Fruit fly (Drosophila melanogaster) whole organism, embryonic: ENCODE results near the gene TRAM.

ENCODE experiments used
- ATbp ChIP-seq: fragments of 200-800 bp; sonication (Bioruptor generic); optimal IDR thresholded peaks from 2 replicates; lab custom pipeline; 2017; ENCODE audit warnings: missing biosample characterization, mild to moderate bottlenecking, missing genetic modification characterization, missing genetic modification reagents
- Aef1 ChIP-seq: fragments of 200-800 bp; sonication (Bioruptor generic); IDR thresholded peaks from 3 replicates; pipeline ENCODE4 v1.3.6; 2022; ENCODE audit warnings: missing biosample characterization, missing genetic modification characterization
- BEAF-32 ChIP-seq: fragments of 200-800 bp; sonication (Bioruptor generic); optimal IDR thresholded peaks from 3 replicates; lab custom pipeline; 2017; ENCODE audit warnings: missing biosample characterization, missing genetic modification characterization, mild to moderate bottlenecking, moderate library complexity, missing genetic modification reagents
- Bgb ChIP-seq: fragments of 200-800 bp; sonication (Bioruptor generic); IDR thresholded peaks from 2 replicates; pipeline ENCODE4 v1.3.6; 2022; ENCODE audit warnings: missing biosample characterization, missing genetic modification characterization; ENCODE audit not compliant: partially characterized antibody
- CG10366 ChIP-seq: fragments of 200-800 bp; sonication (Bioruptor generic); IDR thresholded peaks from 2 replicates; pipeline ENCODE4 v1.3.6; 2022; ENCODE audit warnings: missing biosample characterization, missing genetic modification characterization
- CG12155 ChIP-seq: fragments of 200-800 bp; sonication (Bioruptor generic); optimal IDR thresholded peaks from 3 replicates; lab custom pipeline; 2016; ENCODE audit warnings: missing biosample characterization, missing genetic modification characterization
- CG15514 ChIP-seq: fragments of 200-800 bp; sonication (Bioruptor generic); optimal IDR thresholded peaks from 3 replicates; lab custom pipeline; 2017; ENCODE audit warnings: missing biosample characterization, missing genetic modification characterization, mild to moderate bottlenecking, moderate library complexity, missing genetic modification reagents
- CG1603 ChIP-seq: fragments of 200-800 bp; sonication (Bioruptor generic); optimal IDR thresholded peaks from 2 replicates; lab custom pipeline; 2019; ENCODE audit warnings: missing biosample characterization, mild to moderate bottlenecking, missing genetic modification characterization, moderate library complexity
- CG16863 ChIP-seq: fragments of 200-800 bp; sonication (Bioruptor generic); optimal IDR thresholded peaks from 3 replicates; lab custom pipeline; 2016; ENCODE audit warnings: missing biosample characterization, missing genetic modification characterization
- CG17186 ChIP-seq: fragments of 200-800 bp; sonication (Bioruptor generic); optimal IDR thresholded peaks from 3 replicates; lab custom pipeline; 2017; ENCODE audit warnings: missing biosample characterization, missing genetic modification reagents, missing genetic modification characterization
- CG2129 ChIP-seq: fragments of 200-800 bp; sonication (Bioruptor generic); IDR thresholded peaks from 2 replicates; pipeline ENCODE4 v1.3.6; 2022; ENCODE audit warnings: missing biosample characterization, missing genetic modification characterization; ENCODE audit not compliant: partially characterized antibody
- CG31388 ChIP-seq: fragments of 200-800 bp; sonication (Bioruptor generic); optimal IDR thresholded peaks from 2 replicates; lab custom pipeline; 2016; ENCODE audit warnings: missing biosample characterization, missing genetic modification characterization
- CG4328 ChIP-seq: fragments of 200-800 bp; sonication (Bioruptor generic); optimal IDR thresholded peaks from 3 replicates; lab custom pipeline; 2017; ENCODE audit warnings: missing biosample characterization, missing genetic modification reagents, missing genetic modification characterization
- CG4404 ChIP-seq: fragments of 200-800 bp; sonication (Bioruptor generic); IDR thresholded peaks from 2 replicates; pipeline ENCODE4 v1.3.6; 2022; ENCODE audit warnings: missing biosample characterization, missing genetic modification characterization
- CG6791 ChIP-seq: fragments of 200-800 bp; sonication (Bioruptor generic); IDR thresholded peaks from 3 replicates; pipeline ENCODE4 v1.3.6; 2022; ENCODE audit warnings: missing biosample characterization, missing genetic modification characterization; ENCODE audit not compliant: partially characterized antibody
- CG9797 ChIP-seq: fragments of 200-800 bp; sonication (Bioruptor generic); optimal IDR thresholded peaks from 3 replicates; lab custom pipeline; 2018; ENCODE audit warnings: missing biosample characterization, mild to moderate bottlenecking, missing genetic modification characterization
- CoRest ChIP-seq: fragments of 200-800 bp; sonication (Bioruptor generic); optimal IDR thresholded peaks from 3 replicates; lab custom pipeline; 2018; ENCODE audit warnings: missing biosample characterization, mild to moderate bottlenecking, missing genetic modification characterization, moderate library complexity
- Dp ChIP-seq: fragments of 200-800 bp; sonication (Bioruptor generic); optimal IDR thresholded peaks from 2 replicates; lab custom pipeline; 2018; ENCODE audit warnings: missing biosample characterization, mild to moderate bottlenecking, missing genetic modification characterization, moderate library complexity
- Dref ChIP-seq: fragments of 200-800 bp; sonication (Bioruptor generic); IDR thresholded peaks from 2 replicates; pipeline ENCODE4 v1.3.6; 2022; ENCODE audit warnings: missing biosample characterization, missing genetic modification characterization
- E2f2 ChIP-seq: fragments of 200-800 bp; sonication (Bioruptor generic); IDR thresholded peaks from 2 replicates; pipeline ENCODE4 v1.3.6; 2022; ENCODE audit warnings: missing biosample characterization, missing genetic modification characterization
- Fer3 ChIP-seq: fragments of 200-800 bp; sonication (Bioruptor generic); optimal IDR thresholded peaks from 2 replicates; lab custom pipeline; 2018; ENCODE audit warnings: missing biosample characterization, mild to moderate bottlenecking, missing genetic modification characterization, moderate library complexity
- HLH4C ChIP-seq: fragments of 200-800 bp; sonication (Bioruptor generic); IDR thresholded peaks from 3 replicates; pipeline ENCODE4 v1.3.6; 2022; ENCODE audit warnings: missing biosample characterization, missing genetic modification characterization; ENCODE audit not compliant: partially characterized antibody
- HmgZ ChIP-seq: fragments of 200-800 bp; sonication (Bioruptor generic); optimal IDR thresholded peaks from 2 replicates; lab custom pipeline; 2018; ENCODE audit warnings: missing biosample characterization, mild to moderate bottlenecking, missing genetic modification characterization
- MBD-R2 ChIP-seq: fragments of 200-800 bp; sonication (Bioruptor generic); IDR thresholded peaks from 2 replicates; pipeline ENCODE4 v1.3.6; 2022; ENCODE audit warnings: missing biosample characterization, missing genetic modification characterization
- Mes4 ChIP-seq: fragments of 200-800 bp; sonication (Bioruptor generic); optimal IDR thresholded peaks from 2 replicates; lab custom pipeline; 2016; ENCODE audit warnings: missing biosample characterization, missing genetic modification characterization
- Myb ChIP-seq: fragments of 200-800 bp; sonication (Bioruptor generic); optimal IDR thresholded peaks from 2 replicates; lab custom pipeline; 2016; ENCODE audit warnings: missing biosample characterization, missing genetic modification characterization
- Neu2 ChIP-seq: fragments of 200-800 bp; sonication (Bioruptor generic); optimal IDR thresholded peaks from 3 replicates; lab custom pipeline; 2016; ENCODE audit warnings: missing biosample characterization, missing genetic modification characterization, borderline replicate concordance
- Sin3A ChIP-seq: fragments of >200 bp; optimal IDR thresholded peaks from 2 replicates; lab custom pipeline; 2018
- YL-1 ChIP-seq: fragments of 200-800 bp; sonication (Bioruptor generic); optimal IDR thresholded peaks from 3 replicates; lab custom pipeline; 2017; ENCODE audit warnings: missing biosample characterization, mild to moderate bottlenecking, missing genetic modification characterization
- bowl ChIP-seq: fragments of 200-800 bp; sonication (Bioruptor generic); IDR thresholded peaks from 2 replicates; pipeline ENCODE4 v1.3.6; 2022; ENCODE audit warnings: missing biosample characterization, missing genetic modification characterization
- bsh ChIP-seq, 2 experiments: fragments of 200-800 bp; sonication (Bioruptor generic); optimal IDR thresholded peaks; 2 replicates each; lab custom pipeline; 2017 to 2018; ENCODE audit warnings: mild to moderate bottlenecking in 2 of 2, missing biosample characterization in 2 of 2, missing genetic modification characterization in 2 of 2, moderate library complexity in 1 of 2
- cg ChIP-seq: fragments of 200-800 bp; sonication (Bioruptor generic); optimal IDR thresholded peaks from 3 replicates; lab custom pipeline; 2019; ENCODE audit warnings: missing biosample characterization, mild to moderate bottlenecking, missing genetic modification characterization, moderate library complexity
- dan ChIP-seq: fragments of 200-800 bp; sonication (Bioruptor generic); IDR thresholded peaks from 2 replicates; pipeline ENCODE4 v1.3.6; 2022; ENCODE audit warnings: missing biosample characterization, missing genetic modification characterization
- dati ChIP-seq: fragments of 200-800 bp; sonication (Bioruptor generic); IDR thresholded peaks from 2 replicates; pipeline ENCODE4 v1.3.6; 2022; ENCODE audit warnings: missing biosample characterization, missing genetic modification characterization
- emc ChIP-seq: fragments of 200-800 bp; sonication (Bioruptor generic); optimal IDR thresholded peaks from 2 replicates; lab custom pipeline; 2016; ENCODE audit warnings: missing biosample characterization, missing genetic modification characterization
- fd96Cb ChIP-seq: fragments of 200-800 bp; sonication (Bioruptor generic); optimal IDR thresholded peaks from 2 replicates; lab custom pipeline; 2018; ENCODE audit warnings: missing biosample characterization, mild to moderate bottlenecking, missing genetic modification characterization, moderate library complexity
- gfzf ChIP-seq: fragments of 200-800 bp; sonication (Bioruptor generic); optimal IDR thresholded peaks from 2 replicates; lab custom pipeline; 2016; ENCODE audit warnings: missing biosample characterization, mild to moderate bottlenecking, missing genetic modification characterization, moderate library complexity
- gt ChIP-seq: fragments of 200-800 bp; sonication (Bioruptor generic); IDR thresholded peaks from 2 replicates; pipeline ENCODE4 v1.3.6; 2022; ENCODE audit warnings: missing biosample characterization, missing genetic modification characterization
- mirr ChIP-seq: fragments of 200-800 bp; sonication (Bioruptor generic); optimal IDR thresholded peaks from 3 replicates; lab custom pipeline; 2018; ENCODE audit warnings: missing biosample characterization, mild to moderate bottlenecking, missing genetic modification characterization
- nom ChIP-seq: fragments of 200-800 bp; sonication (Bioruptor generic); optimal IDR thresholded peaks from 2 replicates; lab custom pipeline; 2017; ENCODE audit warnings: missing biosample characterization, missing genetic modification characterization, mild to moderate bottlenecking, moderate library complexity, missing genetic modification reagents
- pzg ChIP-seq: fragments of 200-800 bp; sonication (Bioruptor generic); optimal IDR thresholded peaks from 3 replicates; lab custom pipeline; 2018; ENCODE audit warnings: missing biosample characterization, mild to moderate bottlenecking, missing genetic modification characterization, moderate library complexity
- sens ChIP-seq: fragments of 200-800 bp; sonication (Bioruptor generic); peaks from one replicate; lab custom pipeline; 2016; ENCODE audit warnings: missing biosample characterization, missing genetic modification characterization
- slp2 ChIP-seq: fragments of 200-800 bp; sonication (Bioruptor generic); optimal IDR thresholded peaks from 2 replicates; lab custom pipeline; 2016; ENCODE audit warnings: missing biosample characterization, missing genetic modification characterization
- twi ChIP-seq: fragments of 200-800 bp; optimal IDR thresholded peaks from 2 replicates; lab custom pipeline; 2019; ENCODE audit warnings: missing biosample characterization, mild to moderate bottlenecking, missing genetic modification characterization, moderate library complexity
- zfh1 ChIP-seq: fragments of 200-800 bp; sonication (Bioruptor generic); IDR thresholded peaks from 3 replicates; pipeline ENCODE4 v1.3.6; 2022; ENCODE audit warnings: missing biosample characterization, missing genetic modification characterization
- zfh2 ChIP-seq: fragments of 200-800 bp; sonication (Bioruptor generic); optimal IDR thresholded peaks from 2 replicates; lab custom pipeline; 2016; ENCODE audit warnings: missing biosample characterization, missing genetic modification characterization

The TRAM gene

DNA sequence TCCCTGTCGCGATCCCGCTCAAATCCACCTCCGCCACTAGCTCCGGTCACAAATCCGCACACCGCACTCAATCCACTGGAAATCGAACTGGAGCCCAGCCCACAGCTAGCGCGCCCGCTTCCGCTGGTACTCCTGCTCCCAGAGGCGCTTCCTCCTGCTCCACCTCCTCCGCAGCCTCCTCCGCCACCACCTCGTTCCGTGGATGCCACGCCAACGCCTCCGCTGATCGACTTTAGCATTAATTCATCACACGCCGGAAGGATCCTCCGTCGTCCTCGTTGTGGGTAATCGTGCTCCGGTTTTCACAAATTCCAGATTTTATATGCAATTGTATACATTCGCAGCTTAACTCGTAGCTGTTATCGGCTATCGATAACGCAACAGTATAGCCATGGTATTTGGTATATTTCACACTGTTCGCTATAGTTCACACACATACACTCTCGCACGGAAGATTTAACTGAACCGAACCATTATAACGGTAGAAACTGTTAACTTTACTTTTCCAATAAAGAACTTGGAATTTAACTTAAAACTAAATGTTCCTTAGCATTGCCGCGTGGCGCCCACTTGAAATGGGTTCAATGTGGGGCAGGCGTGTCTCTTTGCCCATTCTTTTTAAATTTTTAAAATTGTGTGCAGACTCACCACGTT, 7.7 kb upstream of the TRAM start, which contains the start of gene Lztr1 (continued):
- no peak for TF ChIP-seq CG2129 (GFP tag; lab: Robert Waterston, UW)
- TF ChIP-seq CG4328 (GFP tag; lab: Kevin White, UChicago), result no peak
- no peak for TF ChIP-seq slp2 (GFP tag; lab: Kevin White, UChicago)
- TF ChIP-seq ATbp (GFP tag; lab: Kevin White, UChicago), result no peak
- no peak for TF ChIP-seq bsh (GFP tag; optimal IDR thresholded peaks at IDR 0.05; lab: Kevin White, UChicago)
- no peak for TF ChIP-seq bowl (GFP tag; lab: Robert Waterston, UW)
- no peak for TF ChIP-seq CG4404 (GFP tag; lab: Robert Waterston, UW)
- TF ChIP-seq emc (GFP tag; lab: Kevin White, UChicago), result no peak
- TF ChIP-seq mirr (GFP tag; lab: Kevin White, UChicago), result no peak
- no peak for TF ChIP-seq twi (tag; lab: Kevin White, UChicago)
- TF ChIP-seq HLH4C, result peak; percentile 41; the same call in 1 of the 3 replicates
- TF ChIP-seq CG15514 (GFP tag; lab: Kevin White, UChicago), result peak; percentile 95
- no peak for TF ChIP-seq CG31388 (GFP tag; lab: Kevin White, UChicago)
- TF ChIP-seq CG6791, result no peak
- no peak for TF ChIP-seq dati (GFP tag; lab: Robert Waterston, UW)
- TF ChIP-seq dan, result no peak
- no peak for TF ChIP-seq fd96Cb
- no peak for TF ChIP-seq CG16863 (GFP tag; lab: Kevin White, UChicago)
- TF ChIP-seq cg (GFP tag; lab: Kevin White, UChicago), result peak; percentile 52
- TF ChIP-seq gt (GFP tag; lab: Robert Waterston, UW), result no peak

DNA sequence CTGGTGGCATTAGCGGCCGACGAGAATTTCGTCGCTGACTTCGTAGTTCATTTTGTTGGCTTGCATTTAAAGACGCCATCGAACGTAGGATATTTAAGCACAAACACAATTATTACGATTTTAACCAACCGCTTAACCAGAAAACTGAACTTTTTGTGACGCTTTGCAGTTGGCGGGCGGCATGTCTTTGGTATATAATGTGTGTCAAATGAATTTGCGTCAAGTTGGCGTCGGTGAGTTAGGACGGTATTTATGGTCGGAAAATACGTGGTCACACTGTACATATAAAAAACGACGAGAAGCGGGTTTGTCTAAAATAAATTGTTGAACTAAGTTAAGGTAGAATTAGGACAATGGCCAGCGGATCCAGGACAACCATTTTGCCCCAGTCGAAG, 7.2 kb upstream of the TRAM start, which contains the start of the genes CG43867 and MED22:
CG43867 (minus strand) TSS at position 113 of the 395 bp plus-strand sequence.
MED22 (plus strand) TSS at position 277 of the 395 bp plus-strand sequence.
- no peak for TF ChIP-seq Neu2 (GFP tag; lab: Kevin White, UChicago)
- peak; percentile 32 for TF ChIP-seq cg (GFP tag; lab: Kevin White, UChicago)
- TF ChIP-seq BEAF-32 (GFP tag; lab: Kevin White, UChicago), result peak; percentile 39
- TF ChIP-seq zfh1 (GFP tag; lab: Robert Waterston, UW), result no peak
- TF ChIP-seq CG10366 (GFP tag; lab: Robert Waterston, UW), result no peak
- peak; percentile 39 for TF ChIP-seq CoRest (tag; lab: Kevin White, UChicago)
- TF ChIP-seq sens (GFP tag; lab: Kevin White, UChicago), result no peak
- TF ChIP-seq Dref (GFP tag; lab: Robert Waterston, UW), result peak; percentile 49
- TF ChIP-seq MBD-R2, result peak; percentile 39; the same call in 1 of the 2 replicates
- TF ChIP-seq E2f2 (GFP tag; lab: Robert Waterston, UW), result peak; percentile 61
- no peak for TF ChIP-seq Mes4 (GFP tag; lab: Kevin White, UChicago)
- peak; percentile 79 for TF ChIP-seq gfzf (GFP tag; lab: Kevin White, UChicago)
- TF ChIP-seq CG17186 (GFP tag; lab: Kevin White, UChicago), result peak; percentile 1
- peak; percentile 75 for TF ChIP-seq CG1603 (tag; lab: Kevin White, UChicago)
- TF ChIP-seq CG9797 (GFP tag; lab: Kevin White, UChicago), result peak; percentile 62
- TF ChIP-seq CG15514 (GFP tag; lab: Kevin White, UChicago), result no peak
- peak; percentile 40 for TF ChIP-seq Sin3A
- TF ChIP-seq nom (GFP tag; lab: Kevin White, UChicago), result no peak
- no peak for TF ChIP-seq Bgb (GFP tag; lab: Robert Waterston, UW)
- TF ChIP-seq Aef1 (GFP tag; lab: Robert Waterston, UW), result no peak
- no peak for TF ChIP-seq zfh2 (GFP tag; lab: Kevin White, UChicago)
- TF ChIP-seq HmgZ (tag; lab: Kevin White, UChicago), result no peak
- peak; percentile 10 for TF ChIP-seq YL-1
- TF ChIP-seq Fer3 (tag; lab: Kevin White, UChicago), result no peak
- TF ChIP-seq Myb (GFP tag; lab: Kevin White, UChicago), result peak; percentile 82
- TF ChIP-seq pzg, result peak; percentile 35
- TF ChIP-seq Dp (GFP tag; lab: Kevin White, UChicago), result peak; percentile 59
- peak; percentile 13 for TF ChIP-seq CG12155 (GFP tag; lab: Kevin White, UChicago)
